Fruit fly (Drosophila melanogaster) whole organism, embryonic: ENCODE results near the gene Cys.
A peak's percentile ranks its signal among the peaks of the same experiment; 100 is the strongest.

ENCODE experiments used
- Asciz ChIP-seq: fragments of 200-800 bp; sonication (Bioruptor generic); optimal IDR thresholded peaks from 2 replicates; lab custom pipeline; 2017; ENCODE audit warnings: missing biosample characterization, mild to moderate bottlenecking, missing genetic modification characterization, missing genetic modification reagents
- Atf-2 ChIP-seq: fragments of 200-800 bp; sonication (Bioruptor generic); optimal IDR thresholded peaks from 2 replicates; lab custom pipeline; 2016; ENCODE audit warnings: missing biosample characterization, missing genetic modification characterization
- CG10321 ChIP-seq: fragments of 200-800 bp; sonication (Bioruptor generic); IDR thresholded peaks from 2 replicates; pipeline ENCODE4 v1.3.6; 2022; ENCODE audit warnings: missing biosample characterization, missing genetic modification characterization
- CG10959 ChIP-seq: fragments of 200-800 bp; sonication (Bioruptor generic); IDR thresholded peaks from 2 replicates; pipeline ENCODE4 v1.3.6; 2022; ENCODE audit warnings: missing biosample characterization, missing genetic modification characterization
- CG11695 ChIP-seq: fragments of 200-800 bp; sonication (Bioruptor generic); IDR thresholded peaks from 3 replicates; pipeline ENCODE4 v1.3.6; 2022; ENCODE audit warnings: missing biosample characterization, missing genetic modification characterization
- CG15269 ChIP-seq: fragments of 200-800 bp; sonication (Bioruptor generic); optimal IDR thresholded peaks from 2 replicates; lab custom pipeline; 2018; ENCODE audit warnings: missing biosample characterization, mild to moderate bottlenecking, missing genetic modification characterization, moderate library complexity
- CG1529 ChIP-seq: fragments of 200-800 bp; sonication (Bioruptor generic); optimal IDR thresholded peaks from 3 replicates; lab custom pipeline; 2018; ENCODE audit warnings: missing biosample characterization, missing genetic modification characterization
- CG18262 ChIP-seq: fragments of 200-800 bp; optimal IDR thresholded peaks from 3 replicates; lab custom pipeline; 2019; ENCODE audit warnings: missing biosample characterization, mild to moderate bottlenecking, missing genetic modification characterization, moderate library complexity
- CG2129 ChIP-seq: fragments of 200-800 bp; sonication (Bioruptor generic); IDR thresholded peaks from 2 replicates; pipeline ENCODE4 v1.3.6; 2022; ENCODE audit warnings: missing biosample characterization, missing genetic modification characterization; ENCODE audit not compliant: partially characterized antibody
- CG31388 ChIP-seq: fragments of 200-800 bp; sonication (Bioruptor generic); optimal IDR thresholded peaks from 2 replicates; lab custom pipeline; 2016; ENCODE audit warnings: missing biosample characterization, missing genetic modification characterization
- CG31441 ChIP-seq: fragments of 200-800 bp; sonication (Bioruptor generic); IDR thresholded peaks from 2 replicates; pipeline ENCODE4 v1.3.6; 2022; ENCODE audit warnings: missing biosample characterization, missing genetic modification characterization
- CG4282 ChIP-seq: fragments of 200-800 bp; sonication (Bioruptor generic); optimal IDR thresholded peaks from 2 replicates; lab custom pipeline; 2016; ENCODE audit warnings: missing biosample characterization, missing genetic modification characterization
- CG43689 ChIP-seq: fragments of 200-800 bp; sonication (Bioruptor generic); IDR thresholded peaks from 2 replicates; pipeline ENCODE4 v1.3.6; 2022; ENCODE audit warnings: missing biosample characterization, missing genetic modification characterization
- CG4820 ChIP-seq: fragments of 200-800 bp; sonication (Bioruptor generic); optimal IDR thresholded peaks from 3 replicates; lab custom pipeline; 2016; ENCODE audit warnings: missing biosample characterization, missing genetic modification characterization
- CG5953 ChIP-seq: fragments of 200-800 bp; sonication (Bioruptor generic); IDR thresholded peaks from 2 replicates; pipeline ENCODE4 v1.3.6; 2022; ENCODE audit warnings: missing biosample characterization, missing genetic modification characterization
- CG7271 ChIP-seq: fragments of 200-800 bp; sonication (Bioruptor generic); optimal IDR thresholded peaks from 2 replicates; lab custom pipeline; 2018; ENCODE audit warnings: missing biosample characterization, mild to moderate bottlenecking, missing genetic modification characterization, moderate library complexity
- CG8944 ChIP-seq: fragments of 200-800 bp; sonication (Bioruptor generic); optimal IDR thresholded peaks from 3 replicates; lab custom pipeline; 2016; ENCODE audit warnings: missing biosample characterization, missing genetic modification characterization
- CHES-1-like ChIP-seq: fragments of 200-800 bp; sonication (Bioruptor generic); optimal IDR thresholded peaks from 2 replicates; lab custom pipeline; 2016; ENCODE audit warnings: missing biosample characterization, missing genetic modification characterization
- Ets97D ChIP-seq: fragments of 200-800 bp; sonication (Bioruptor generic); optimal IDR thresholded peaks from 3 replicates; lab custom pipeline; 2016; ENCODE audit warnings: missing biosample characterization, missing genetic modification characterization
- H2.0 ChIP-seq: fragments of 200-800 bp; sonication (Bioruptor generic); IDR thresholded peaks from 2 replicates; pipeline ENCODE4 v1.3.6; 2022; ENCODE audit warnings: missing biosample characterization, missing genetic modification characterization
- HLHmδ ChIP-seq: fragments of 200-800 bp; sonication (Bioruptor generic); optimal IDR thresholded peaks from 2 replicates; lab custom pipeline; 2018; ENCODE audit warnings: missing biosample characterization, mild to moderate bottlenecking, missing genetic modification characterization, moderate library complexity
- Myb ChIP-seq: fragments of 200-800 bp; sonication (Bioruptor generic); optimal IDR thresholded peaks from 2 replicates; lab custom pipeline; 2016; ENCODE audit warnings: missing biosample characterization, missing genetic modification characterization
- Nf-YC ChIP-seq: fragments of 200-800 bp; optimal IDR thresholded peaks from 3 replicates; lab custom pipeline; 2019; ENCODE audit warnings: missing biosample characterization, mild to moderate bottlenecking, missing genetic modification characterization, moderate library complexity
- Side ChIP-seq: fragments of 200-800 bp; sonication (Bioruptor generic); optimal IDR thresholded peaks from 2 replicates; lab custom pipeline; 2016; ENCODE audit warnings: missing biosample characterization, missing genetic modification characterization
- Sox102F ChIP-seq: fragments of 200-800 bp; sonication (Bioruptor generic); optimal IDR thresholded peaks from 2 replicates; lab custom pipeline; 2018; ENCODE audit warnings: missing biosample characterization, mild to moderate bottlenecking, missing genetic modification characterization, moderate library complexity
- Sry-β ChIP-seq: fragments of 200-800 bp; sonication (Bioruptor generic); optimal IDR thresholded peaks from 2 replicates; lab custom pipeline; 2018; ENCODE audit warnings: missing biosample characterization, mild to moderate bottlenecking, missing genetic modification characterization, moderate library complexity
- amos ChIP-seq: fragments of 200-800 bp; sonication (Bioruptor generic); IDR thresholded peaks from 2 replicates; pipeline ENCODE4 v1.3.6; 2022; ENCODE audit warnings: missing biosample characterization, missing genetic modification characterization; ENCODE audit not compliant: partially characterized antibody
- bowl ChIP-seq: fragments of 200-800 bp; sonication (Bioruptor generic); IDR thresholded peaks from 2 replicates; pipeline ENCODE4 v1.3.6; 2022; ENCODE audit warnings: missing biosample characterization, missing genetic modification characterization
- chm ChIP-seq: fragments of 200-800 bp; sonication (Bioruptor generic); IDR thresholded peaks from 2 replicates; pipeline ENCODE4 v1.3.6; 2022; ENCODE audit warnings: missing biosample characterization, missing genetic modification characterization
- ci ChIP-seq: fragments of 200-800 bp; sonication (Bioruptor generic); IDR thresholded peaks from 3 replicates; pipeline ENCODE4 v1.3.6; 2022; ENCODE audit warnings: missing biosample characterization, missing genetic modification characterization
- croc ChIP-seq: fragments of 200-800 bp; sonication (Bioruptor generic); conservative IDR thresholded peaks from 3 replicates; pipeline ENCODE4 v1.3.6; 2022; ENCODE audit warnings: missing biosample characterization, missing genetic modification characterization
- dmrt11E ChIP-seq: fragments of 200-800 bp; sonication (Bioruptor generic); optimal IDR thresholded peaks from 3 replicates; lab custom pipeline; 2018; ENCODE audit warnings: missing biosample characterization, mild to moderate bottlenecking, missing genetic modification characterization, moderate library complexity
- emc ChIP-seq: fragments of 200-800 bp; sonication (Bioruptor generic); optimal IDR thresholded peaks from 2 replicates; lab custom pipeline; 2016; ENCODE audit warnings: missing biosample characterization, missing genetic modification characterization
- ems ChIP-seq: fragments of 200-800 bp; sonication (Bioruptor generic); optimal IDR thresholded peaks from 3 replicates; lab custom pipeline; 2016; ENCODE audit warnings: missing biosample characterization, missing genetic modification characterization
- fd102C ChIP-seq: fragments of 200-800 bp; sonication (Bioruptor generic); optimal IDR thresholded peaks from 2 replicates; lab custom pipeline; 2018; ENCODE audit warnings: missing biosample characterization, mild to moderate bottlenecking, missing genetic modification characterization, moderate library complexity
- fu2 ChIP-seq: fragments of 200-800 bp; sonication (Bioruptor generic); optimal IDR thresholded peaks from 2 replicates; lab custom pipeline; 2016; ENCODE audit warnings: missing biosample characterization, missing genetic modification characterization
- grn ChIP-seq: fragments of 200-800 bp; sonication (Bioruptor generic); optimal IDR thresholded peaks from 3 replicates; lab custom pipeline; 2017; ENCODE audit warnings: missing biosample characterization, missing genetic modification characterization
- ind ChIP-seq: fragments of 200-800 bp; sonication (Bioruptor generic); optimal IDR thresholded peaks from 3 replicates; lab custom pipeline; 2016; ENCODE audit warnings: missing biosample characterization, missing genetic modification characterization
- jumu ChIP-seq: fragments of 200-800 bp; sonication (Bioruptor generic); optimal IDR thresholded peaks from 3 replicates; lab custom pipeline; 2016; ENCODE audit warnings: missing biosample characterization, missing genetic modification characterization
- knrl ChIP-seq: fragments of 200-800 bp; sonication (Bioruptor generic); IDR thresholded peaks from 3 replicates; pipeline ENCODE4 v1.3.6; 2022; ENCODE audit warnings: missing biosample characterization, missing genetic modification characterization; ENCODE audit not compliant: partially characterized antibody
- nau ChIP-seq: fragments of 200-800 bp; sonication (Bioruptor generic); optimal IDR thresholded peaks from 3 replicates; lab custom pipeline; 2017; ENCODE audit warnings: missing biosample characterization, mild to moderate bottlenecking, missing genetic modification characterization, missing genetic modification reagents
- peb ChIP-seq: fragments of 200-800 bp; sonication (Bioruptor generic); IDR thresholded peaks from 2 replicates; pipeline ENCODE4 v1.3.6; 2022; ENCODE audit warnings: missing biosample characterization, missing genetic modification characterization
- pzg ChIP-seq: fragments of 200-800 bp; sonication (Bioruptor generic); optimal IDR thresholded peaks from 3 replicates; lab custom pipeline; 2018; ENCODE audit warnings: missing biosample characterization, mild to moderate bottlenecking, missing genetic modification characterization, moderate library complexity
- row ChIP-seq: fragments of 200-800 bp; sonication (Bioruptor generic); IDR thresholded peaks from 3 replicates; pipeline ENCODE4 v1.3.6; 2022; ENCODE audit warnings: missing biosample characterization, missing genetic modification characterization
- seq ChIP-seq: fragments of 200-800 bp; sonication (Bioruptor generic); IDR thresholded peaks from 2 replicates; pipeline ENCODE4 v1.3.6; 2022; ENCODE audit warnings: missing biosample characterization, missing genetic modification characterization
- sima ChIP-seq: fragments of 200-800 bp; sonication (Bioruptor generic); optimal IDR thresholded peaks from 2 replicates; lab custom pipeline; 2016; ENCODE audit warnings: missing biosample characterization, missing genetic modification characterization
- sisA ChIP-seq: fragments of 200-800 bp; sonication (Bioruptor generic); IDR thresholded peaks from 2 replicates; pipeline ENCODE4 v1.3.6; 2022; ENCODE audit warnings: missing biosample characterization, missing genetic modification characterization
- slbo ChIP-seq: fragments of 200-800 bp; sonication (Bioruptor generic); IDR thresholded peaks from 2 replicates; pipeline ENCODE4 v1.3.6; 2022; ENCODE audit warnings: missing biosample characterization, missing genetic modification characterization
- stwl ChIP-seq: fragments of 200-800 bp; sonication (Bioruptor generic); optimal IDR thresholded peaks from 3 replicates; lab custom pipeline; 2018; ENCODE audit warnings: missing biosample characterization, mild to moderate bottlenecking, missing genetic modification characterization, moderate library complexity
- tio ChIP-seq: fragments of 200-800 bp; sonication (Bioruptor generic); optimal IDR thresholded peaks from 2 replicates; lab custom pipeline; 2017; ENCODE audit warnings: missing biosample characterization, missing genetic modification characterization, inconsistent platforms

The Cys gene

dm6 chr3R:14608892-14609692, 39.6 kb upstream of the Cys start, which contains the start of gene CG14853 (continued):
- TF ChIP-seq stwl (tag; lab: Kevin White, UChicago), result no peak
- no peak for TF ChIP-seq CG10959 (GFP tag; lab: Robert Waterston, UW)
- TF ChIP-seq seq (GFP tag; lab: Robert Waterston, UW), result peak; percentile 81; the same call in 1 of the 2 replicates
- TF ChIP-seq CG10321 (GFP tag; lab: Robert Waterston, UW), result no peak
- TF ChIP-seq CG4820 (GFP tag; lab: Kevin White, UChicago), result no peak
- no peak; the same call in 1 of the 2 replicates for TF ChIP-seq peb (GFP tag; lab: Robert Waterston, UW)
- no peak for TF ChIP-seq Myb (GFP tag; lab: Kevin White, UChicago)
- no peak for TF ChIP-seq fu2 (GFP tag; lab: Kevin White, UChicago)
- peak; percentile 78 for TF ChIP-seq chm (GFP tag; lab: Robert Waterston, UW)
- peak; percentile 81 for TF ChIP-seq HLHmδ
- peak; percentile 80 for TF ChIP-seq CG5953 (GFP tag; lab: Robert Waterston, UW)
- no peak for TF ChIP-seq CG2129
- TF ChIP-seq emc, result no peak
- peak; percentile 69 for TF ChIP-seq CG1529 (GFP tag; lab: Kevin White, UChicago)
- peak; percentile 84 for TF ChIP-seq nau (GFP tag; lab: Kevin White, UChicago)
- no peak for TF ChIP-seq CG8944 (GFP tag; lab: Kevin White, UChicago)
- no peak for TF ChIP-seq jumu (GFP tag; lab: Kevin White, UChicago)
- peak; percentile 89 for TF ChIP-seq CG31441
- TF ChIP-seq pzg (GFP tag; lab: Kevin White, UChicago), result no peak
- TF ChIP-seq ems (GFP tag; lab: Kevin White, UChicago), result peak; percentile 29
- no peak for TF ChIP-seq Side (GFP tag; lab: Kevin White, UChicago)
- peak; percentile 61; the same call in 1 of the 2 replicates for TF ChIP-seq bowl
- no peak for TF ChIP-seq fd102C
- peak; percentile 75 for TF ChIP-seq H2.0 (GFP tag; lab: Robert Waterston, UW)
- no peak for TF ChIP-seq CG4282 (GFP tag; lab: Kevin White, UChicago)
- TF ChIP-seq grn (GFP tag; lab: Kevin White, UChicago), result peak; percentile 34
- peak; percentile 72 for TF ChIP-seq Nf-YC (tag; lab: Kevin White, UChicago)
- peak; percentile 97 for TF ChIP-seq Ets97D (GFP tag; lab: Kevin White, UChicago)
- peak; percentile 79 for TF ChIP-seq tio
- TF ChIP-seq Asciz (GFP tag; lab: Kevin White, UChicago), result peak; percentile 62
- TF ChIP-seq croc (GFP tag; lab: Robert Waterston, UW), result peak; percentile 66
- no peak for TF ChIP-seq CG31388 (GFP tag; lab: Kevin White, UChicago)
- peak; percentile 91 for TF ChIP-seq CG15269 (tag; lab: Kevin White, UChicago)
- no peak for TF ChIP-seq Atf-2 (GFP tag; lab: Kevin White, UChicago)
- peak; percentile 3 for TF ChIP-seq CHES-1-like (GFP tag; lab: Kevin White, UChicago)
- peak; percentile 48 for TF ChIP-seq CG7271 (tag; lab: Kevin White, UChicago)
- peak; percentile 85 for TF ChIP-seq row (GFP tag; lab: Robert Waterston, UW)
- TF ChIP-seq dmrt11E (tag; lab: Kevin White, UChicago), result peak; percentile 33
- TF ChIP-seq Sry-β (GFP tag; lab: Kevin White, UChicago), result peak; percentile 24
- peak; percentile 91 for TF ChIP-seq slbo
- peak; percentile 97 for TF ChIP-seq Sox102F (GFP tag; lab: Kevin White, UChicago)
- TF ChIP-seq CG11695, result peak; percentile 72
- TF ChIP-seq sisA (GFP tag; lab: Robert Waterston, UW), result peak; percentile 56
- peak; percentile 62 for TF ChIP-seq ind (GFP tag; lab: Kevin White, UChicago)
- TF ChIP-seq CG43689, result peak; percentile 58
- peak; percentile 88 for TF ChIP-seq ci
- TF ChIP-seq sima (GFP tag; lab: Kevin White, UChicago), result no peak
- no peak for TF ChIP-seq knrl (GFP tag; lab: Robert Waterston, UW)
- no peak for TF ChIP-seq amos
- peak; percentile 88 for TF ChIP-seq CG18262 (tag; lab: Kevin White, UChicago)
